Fruit fly (Drosophila melanogaster) whole organism, adult: ENCODE data around the gene spz4.

Experiments used
- CG11617 ChIP-seq: fragments of 200-800 bp; sonication (Bioruptor generic); optimal IDR thresholded peaks from 2 replicates; lab custom pipeline; 2017; ENCODE audit warnings: mild to moderate bottlenecking, missing biosample characterization, missing genetic modification reagents, missing genetic modification characterization
- CG12768 ChIP-seq: fragments of 200-800 bp; sonication (Bioruptor generic); optimal IDR thresholded peaks from 2 replicates; lab custom pipeline; 2017; ENCODE audit warnings: missing biosample characterization, missing genetic modification characterization, mild to moderate bottlenecking, moderate library complexity, missing genetic modification reagents
- CG14711 ChIP-seq: fragments of 200-800 bp; sonication (Bioruptor generic); optimal IDR thresholded peaks from 2 replicates; lab custom pipeline; 2018; ENCODE audit warnings: missing biosample characterization, mild to moderate bottlenecking, missing genetic modification characterization, moderate library complexity
- CG1620 ChIP-seq: fragments of 200-800 bp; sonication (Bioruptor generic); optimal IDR thresholded peaks from 2 replicates; lab custom pipeline; 2016; ENCODE audit warnings: missing biosample characterization, missing genetic modification characterization
- CG5204 ChIP-seq: fragments of 200-800 bp; sonication (Bioruptor generic); optimal IDR thresholded peaks from 2 replicates; lab custom pipeline; 2016; ENCODE audit warnings: missing biosample characterization, missing genetic modification characterization
- CG7045 ChIP-seq: fragments of 200-800 bp; sonication (Bioruptor generic); optimal IDR thresholded peaks from 2 replicates; lab custom pipeline; 2017; ENCODE audit warnings: missing biosample characterization, mild to moderate bottlenecking, missing genetic modification characterization
- CG7101 ChIP-seq: fragments of 200-800 bp; sonication (Bioruptor generic); optimal IDR thresholded peaks from 2 replicates; lab custom pipeline; 2018; ENCODE audit warnings: missing biosample characterization, mild to moderate bottlenecking, missing genetic modification characterization, moderate library complexity
- Clk ChIP-seq: fragments of 200-800 bp; sonication (Bioruptor generic); optimal IDR thresholded peaks from 2 replicates; lab custom pipeline; 2017; ENCODE audit warnings: missing biosample characterization, missing genetic modification characterization
- Hr96 ChIP-seq: fragments of 200-800 bp; sonication (Bioruptor generic); optimal IDR thresholded peaks from 2 replicates; lab custom pipeline; 2016; ENCODE audit warnings: missing biosample characterization, missing genetic modification characterization
- kay ChIP-seq: fragments of 200-800 bp; sonication (Bioruptor generic); peaks from one replicate; lab custom pipeline; 2016; ENCODE audit warnings: missing biosample characterization, missing genetic modification characterization, borderline replicate concordance
- pad ChIP-seq: fragments of 200-800 bp; sonication (Bioruptor generic); optimal IDR thresholded peaks from 3 replicates; lab custom pipeline; 2017; ENCODE audit warnings: missing biosample characterization, missing genetic modification characterization, mild to moderate bottlenecking, moderate library complexity, missing genetic modification reagents
- toe ChIP-seq: fragments of 200-800 bp; sonication (Bioruptor generic); optimal IDR thresholded peaks from 2 replicates; lab custom pipeline; 2016; ENCODE audit warnings: missing biosample characterization, missing genetic modification characterization

dm6 chr2L:11519532-11519931 lies 18.0 kb downstream of the spz4 start, which contains the start of gene CG14929:
- TF ChIP-seq kay (no peak), CG11617 (GFP tag; lab: Kevin White, UChicago) (no peak), CG7045 (no peak), CG12768 (GFP tag; lab: Kevin White, UChicago) (no peak), Hr96 (GFP tag; lab: Kevin White, UChicago) (no peak), toe (GFP tag; lab: Kevin White, UChicago) (no peak), CG1620 (GFP tag; lab: Kevin White, UChicago) (no peak), CG7101 (no peak), CG14711 (tag; lab: Kevin White, UChicago) (no peak), pad (GFP tag; lab: Kevin White, UChicago) (no peak), CG5204 (no peak), Clk (GFP tag; lab: Kevin White, UChicago) (no peak)
